Fruit fly (Drosophila melanogaster): ENCODE data around the gene CG31029.

DNA sequence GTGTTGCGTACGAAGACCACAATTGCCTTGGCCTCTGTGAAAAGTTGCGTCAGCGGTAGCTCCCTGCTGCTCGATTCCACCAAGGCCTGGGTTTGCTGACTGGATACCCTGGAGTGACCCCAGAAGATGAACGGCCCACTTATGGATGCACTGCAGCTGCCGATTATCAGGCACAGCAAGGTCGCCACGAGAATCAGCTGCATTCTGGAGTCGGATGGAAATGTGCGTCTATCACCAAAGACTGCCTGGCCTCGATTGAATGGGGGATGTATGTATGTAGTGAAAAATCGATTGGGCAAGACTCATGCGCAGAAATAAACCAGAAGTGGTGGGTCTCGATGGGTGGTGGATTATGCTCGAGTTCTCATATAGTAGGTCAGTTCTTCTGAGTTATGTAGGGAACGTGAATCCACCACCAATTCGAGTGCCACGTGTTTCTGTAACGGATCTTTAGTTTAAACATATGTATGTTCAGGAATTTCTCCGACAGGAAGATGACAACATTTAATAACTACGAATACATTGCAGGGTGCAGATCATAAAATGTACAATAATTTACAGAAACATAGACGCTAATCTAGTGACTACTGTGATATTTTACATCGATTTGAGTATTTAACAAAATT lies 34.1 kb upstream of the CG31029 start, which contains the start of gene VhaAC45RP:
- TF ChIP-seq pan (optimal IDR thresholded peaks at IDR 0.05) (no peak), usp (GFP tag; optimal IDR thresholded peaks at IDR 0.05) (no peak), EcR (GFP tag; optimal IDR thresholded peaks at IDR 0.05) (no peak)

Data from whole organism.